Worm (Caenorhabditis elegans): ENCODE measurements around the gene C01G10.15.

Gene C01G10.15

DNA sequence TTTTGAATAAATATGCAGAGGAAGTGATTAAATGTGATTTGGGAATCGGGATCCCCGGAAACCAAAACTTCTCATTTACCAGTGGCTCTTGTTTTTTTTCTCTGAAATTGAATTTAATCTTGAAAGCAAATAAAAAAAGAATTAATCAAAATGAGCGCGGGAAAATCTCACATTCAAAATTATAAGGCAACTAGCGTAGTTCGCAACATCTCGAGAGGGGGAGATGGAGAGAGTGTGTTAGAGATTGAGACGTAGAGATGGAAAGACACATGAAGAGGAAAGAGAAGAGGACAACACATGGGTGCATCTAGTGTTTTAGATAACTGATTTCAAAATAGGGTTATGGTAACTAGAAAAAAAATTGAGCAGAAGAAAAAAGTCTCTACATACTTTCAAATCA, 39.0 kb downstream of the C01G10.15 start, which contains the start of gene sdc-3:
Gene sdc-3 (minus strand): TSS at position 101 of the 400 bp plus-strand sequence.
- TF ChIP-seq him-1 (tag; optimal IDR thresholded peaks at IDR 0.05), result no peak
- no peak for TF ChIP-seq dao-5 (tag; optimal IDR thresholded peaks at IDR 0.05)
- no peak for TF ChIP-seq W03F9.2 (tag; optimal IDR thresholded peaks at IDR 0.05)
